Fruit fly (Drosophila melanogaster) whole organism, pupa: Measurements from ENCODE around the gene rec.

ENCODE experiments used
- CG10348 ChIP-seq: fragments of 200-800 bp; sonication (Bioruptor generic); IDR thresholded peaks from 2 replicates; pipeline ENCODE4 v1.3.6; 2022; ENCODE audit warnings: missing biosample characterization, missing genetic modification characterization
- CG12605 ChIP-seq: fragments of 200-800 bp; sonication (Bioruptor generic); IDR thresholded peaks from 2 replicates; pipeline ENCODE4 v1.3.6; 2022; ENCODE audit warnings: missing biosample characterization, missing genetic modification characterization
- CG14655 ChIP-seq: fragments of 200-800 bp; sonication (Bioruptor generic); optimal IDR thresholded peaks from 3 replicates; lab custom pipeline; 2017; ENCODE audit warnings: mild to moderate bottlenecking, missing biosample characterization, missing genetic modification reagents, missing genetic modification characterization
- CG17806 ChIP-seq: fragments of 200-800 bp; sonication (Bioruptor generic); optimal IDR thresholded peaks from 2 replicates; lab custom pipeline; 2018; ENCODE audit warnings: missing biosample characterization, mild to moderate bottlenecking, missing genetic modification characterization, moderate library complexity
- CG34367 ChIP-seq: fragments of 200-800 bp; sonication (Bioruptor generic); optimal IDR thresholded peaks from 2 replicates; lab custom pipeline; 2018; ENCODE audit warnings: missing biosample characterization, mild to moderate bottlenecking, missing genetic modification characterization
- CG4496 ChIP-seq: fragments of 200-800 bp; sonication (Bioruptor generic); IDR thresholded peaks from 3 replicates; pipeline ENCODE4 v1.3.6; 2022; ENCODE audit warnings: missing biosample characterization, missing genetic modification characterization
- CG8301 ChIP-seq: fragments of 200-800 bp; sonication (Bioruptor generic); optimal IDR thresholded peaks from 2 replicates; lab custom pipeline; 2018; ENCODE audit warnings: missing biosample characterization, mild to moderate bottlenecking, missing genetic modification characterization
- D1 ChIP-seq: fragments of 200-800 bp; sonication (Bioruptor generic); optimal IDR thresholded peaks from 2 replicates; lab custom pipeline; 2018; ENCODE audit warnings: missing biosample characterization, mild to moderate bottlenecking, missing genetic modification characterization, moderate library complexity
- Pif1B ChIP-seq: fragments of 200-800 bp; sonication (Bioruptor generic); optimal IDR thresholded peaks from 3 replicates; lab custom pipeline; 2016; ENCODE audit warnings: missing biosample characterization, missing genetic modification characterization
- Snoo ChIP-seq: fragments of 200-800 bp; sonication (Bioruptor generic); optimal IDR thresholded peaks from 3 replicates; lab custom pipeline; 2017; ENCODE audit warnings: missing biosample characterization, mild to moderate bottlenecking, missing genetic modification characterization, inconsistent platforms
- gl ChIP-seq: fragments of 200-800 bp; sonication (Bioruptor generic); optimal IDR thresholded peaks from 2 replicates; lab custom pipeline; 2018; ENCODE audit warnings: missing biosample characterization, mild to moderate bottlenecking, missing genetic modification characterization
- rn ChIP-seq: fragments of 200-800 bp; sonication (Bioruptor generic); IDR thresholded peaks from 2 replicates; pipeline ENCODE4 v1.3.6; 2022; ENCODE audit warnings: missing biosample characterization, missing genetic modification characterization

dm6 chr3R:15810369-15810768, 22.1 kb downstream of the rec start:
- TF ChIP-seq rn (GFP tag; lab: Robert Waterston, UW), result no peak
- no peak for TF ChIP-seq Snoo (tag; lab: Kevin White, UChicago)
- TF ChIP-seq CG34367 (tag; lab: Kevin White, UChicago), result no peak
- no peak for TF ChIP-seq CG4496 (GFP tag; lab: Robert Waterston, UW)
- no peak for TF ChIP-seq CG14655 (GFP tag; lab: Kevin White, UChicago)
- TF ChIP-seq CG10348 (GFP tag; lab: Robert Waterston, UW), result no peak
- no peak for TF ChIP-seq D1
- TF ChIP-seq gl (tag; lab: Kevin White, UChicago), result no peak
- no peak for TF ChIP-seq CG17806 (tag; lab: Kevin White, UChicago)
- no peak for TF ChIP-seq CG8301 (tag; lab: Kevin White, UChicago)
- TF ChIP-seq Pif1B (GFP tag; lab: Kevin White, UChicago), result no peak
- no peak for TF ChIP-seq CG12605 (GFP tag; lab: Robert Waterston, UW)
